Fruit fly (Drosophila melanogaster) whole organism, embryonic: ENCODE results near the gene Pgant7.

ENCODE experiments used
- CG11560 ChIP-seq: fragments of 200-800 bp; sonication (Bioruptor generic); IDR thresholded peaks from 3 replicates; pipeline ENCODE4 v1.3.6; 2022; ENCODE audit warnings: missing biosample characterization, missing genetic modification characterization
- CG13775 ChIP-seq: fragments of 200-800 bp; sonication (Bioruptor generic); optimal IDR thresholded peaks from 3 replicates; lab custom pipeline; 2017; ENCODE audit warnings: missing biosample characterization, mild to moderate bottlenecking, missing genetic modification characterization
- CG14860 ChIP-seq: fragments of 200-800 bp; sonication (Bioruptor generic); IDR thresholded peaks from 3 replicates; pipeline ENCODE4 v1.3.6; 2022; ENCODE audit warnings: missing biosample characterization, missing genetic modification characterization; ENCODE audit not compliant: partially characterized antibody
- CG1603 ChIP-seq: fragments of 200-800 bp; sonication (Bioruptor generic); optimal IDR thresholded peaks from 2 replicates; lab custom pipeline; 2019; ENCODE audit warnings: missing biosample characterization, mild to moderate bottlenecking, missing genetic modification characterization, moderate library complexity
- CG16813 ChIP-seq: fragments of 200-800 bp; sonication (Bioruptor generic); IDR thresholded peaks from 3 replicates; pipeline ENCODE4 v1.3.6; 2022; ENCODE audit warnings: missing biosample characterization, missing genetic modification characterization; ENCODE audit not compliant: partially characterized antibody
- CG17359 ChIP-seq: fragments of 200-800 bp; sonication (Bioruptor generic); optimal IDR thresholded peaks from 3 replicates; lab custom pipeline; 2018; ENCODE audit warnings: missing biosample characterization, mild to moderate bottlenecking, missing genetic modification characterization, moderate library complexity
- CG18599 ChIP-seq: fragments of 200-800 bp; sonication (Bioruptor generic); optimal IDR thresholded peaks from 3 replicates; lab custom pipeline; 2017; ENCODE audit warnings: missing biosample characterization, missing genetic modification characterization, mild to moderate bottlenecking, moderate library complexity, missing genetic modification reagents
- CG3281 ChIP-seq: fragments of 200-800 bp; sonication (Bioruptor generic); optimal IDR thresholded peaks from 3 replicates; lab custom pipeline; 2017; ENCODE audit warnings: missing biosample characterization, mild to moderate bottlenecking, missing genetic modification characterization
- CG7839 ChIP-seq: fragments of 200-800 bp; sonication (Bioruptor generic); optimal IDR thresholded peaks from 3 replicates; lab custom pipeline; 2018; ENCODE audit warnings: missing biosample characterization, mild to moderate bottlenecking, missing genetic modification characterization, moderate library complexity
- CG8924 ChIP-seq: fragments of 200-800 bp; optimal IDR thresholded peaks from 3 replicates; lab custom pipeline; 2019; ENCODE audit warnings: missing biosample characterization, mild to moderate bottlenecking, missing genetic modification characterization, moderate library complexity
- CG9876 ChIP-seq: fragments of 200-800 bp; sonication (Bioruptor generic); optimal IDR thresholded peaks from 2 replicates; lab custom pipeline; 2016; ENCODE audit warnings: missing biosample characterization, missing genetic modification characterization
- Dbx ChIP-seq: fragments of 200-800 bp; sonication (Bioruptor generic); IDR thresholded peaks from 3 replicates; pipeline ENCODE4 v1.3.6; 2022; ENCODE audit warnings: missing biosample characterization, missing genetic modification characterization
- Dek ChIP-seq: fragments of 200-800 bp; sonication (Bioruptor generic); optimal IDR thresholded peaks from 3 replicates; lab custom pipeline; 2019; ENCODE audit warnings: missing biosample characterization, mild to moderate bottlenecking, missing genetic modification characterization, moderate library complexity
- Dip2 ChIP-seq: fragments of 200-800 bp; sonication (Bioruptor generic); IDR thresholded peaks from 2 replicates; pipeline ENCODE4 v1.3.6; 2022; ENCODE audit warnings: missing biosample characterization, missing genetic modification characterization
- E2f2 ChIP-seq: fragments of 200-800 bp; sonication (Bioruptor generic); IDR thresholded peaks from 2 replicates; pipeline ENCODE4 v1.3.6; 2022; ENCODE audit warnings: missing biosample characterization, missing genetic modification characterization
- HLH4C ChIP-seq: fragments of 200-800 bp; sonication (Bioruptor generic); IDR thresholded peaks from 3 replicates; pipeline ENCODE4 v1.3.6; 2022; ENCODE audit warnings: missing biosample characterization, missing genetic modification characterization; ENCODE audit not compliant: partially characterized antibody
- Hand ChIP-seq: fragments of 200-800 bp; sonication (Bioruptor generic); optimal IDR thresholded peaks from 2 replicates; lab custom pipeline; 2017; ENCODE audit warnings: mild to moderate bottlenecking, missing biosample characterization, missing genetic modification reagents, missing genetic modification characterization
- Hsf ChIP-seq: fragments of 200-800 bp; sonication (Bioruptor generic); optimal IDR thresholded peaks from 3 replicates; lab custom pipeline; 2016; ENCODE audit warnings: missing biosample characterization, missing genetic modification characterization
- MESR4 ChIP-seq: fragments of 200-800 bp; sonication (Bioruptor generic); optimal IDR thresholded peaks from 2 replicates; lab custom pipeline; 2018; ENCODE audit warnings: missing biosample characterization, mild to moderate bottlenecking, missing genetic modification characterization, moderate library complexity
- Nf-YB ChIP-seq: fragments of 200-800 bp; sonication (Bioruptor generic); optimal IDR thresholded peaks from 3 replicates; lab custom pipeline; 2019; ENCODE audit warnings: missing biosample characterization, mild to moderate bottlenecking, missing genetic modification characterization, moderate library complexity
- Ptx1 ChIP-seq: fragments of 200-800 bp; sonication (Bioruptor generic); IDR thresholded peaks from 2 replicates; pipeline ENCODE4 v1.3.6; 2022; ENCODE audit warnings: missing biosample characterization, missing genetic modification characterization
- Taf1 ChIP-seq: fragments of 200-800 bp; sonication (Bioruptor generic); IDR thresholded peaks from 2 replicates; pipeline ENCODE4 v1.3.6; 2022; ENCODE audit warnings: missing biosample characterization, missing genetic modification characterization
- amos ChIP-seq: fragments of 200-800 bp; sonication (Bioruptor generic); IDR thresholded peaks from 2 replicates; pipeline ENCODE4 v1.3.6; 2022; ENCODE audit warnings: missing biosample characterization, missing genetic modification characterization; ENCODE audit not compliant: partially characterized antibody
- ase ChIP-seq: fragments of 200-800 bp; sonication (Bioruptor generic); IDR thresholded peaks from 3 replicates; pipeline ENCODE4 v1.3.6; 2022; ENCODE audit warnings: missing biosample characterization, missing genetic modification characterization
- br ChIP-seq: fragments of >200 bp; optimal IDR thresholded peaks from 2 replicates; lab custom pipeline; 2017
- cg ChIP-seq: fragments of 200-800 bp; sonication (Bioruptor generic); optimal IDR thresholded peaks from 3 replicates; lab custom pipeline; 2019; ENCODE audit warnings: missing biosample characterization, mild to moderate bottlenecking, missing genetic modification characterization, moderate library complexity
- chinmo ChIP-seq: fragments of 200-800 bp; sonication (Bioruptor generic); IDR thresholded peaks from 4 replicates; pipeline ENCODE4 v1.3.6; 2022; ENCODE audit warnings: missing biosample characterization, missing genetic modification characterization; ENCODE audit not compliant: partially characterized antibody
- danr ChIP-seq: fragments of 200-800 bp; sonication (Bioruptor generic); IDR thresholded peaks from 2 replicates; pipeline ENCODE4 v1.3.6; 2022; ENCODE audit warnings: missing biosample characterization, missing genetic modification characterization
- esg ChIP-seq: fragments of 200-800 bp; sonication (Bioruptor generic); conservative IDR thresholded peaks from 2 replicates; pipeline ENCODE4 v1.3.6; 2022; ENCODE audit warnings: missing biosample characterization, missing genetic modification characterization
- fu2 ChIP-seq: fragments of 200-800 bp; sonication (Bioruptor generic); optimal IDR thresholded peaks from 2 replicates; lab custom pipeline; 2016; ENCODE audit warnings: missing biosample characterization, missing genetic modification characterization
- ind ChIP-seq: fragments of 200-800 bp; sonication (Bioruptor generic); optimal IDR thresholded peaks from 3 replicates; lab custom pipeline; 2016; ENCODE audit warnings: missing biosample characterization, missing genetic modification characterization
- inv ChIP-seq: fragments of 200-800 bp; sonication (Bioruptor generic); IDR thresholded peaks from 2 replicates; pipeline ENCODE4 v1.3.6; 2022; ENCODE audit warnings: missing biosample characterization, missing genetic modification characterization; ENCODE audit not compliant: partially characterized antibody
- jumu ChIP-seq: fragments of 200-800 bp; sonication (Bioruptor generic); optimal IDR thresholded peaks from 3 replicates; lab custom pipeline; 2016; ENCODE audit warnings: missing biosample characterization, missing genetic modification characterization
- nau ChIP-seq: fragments of 200-800 bp; sonication (Bioruptor generic); optimal IDR thresholded peaks from 3 replicates; lab custom pipeline; 2017; ENCODE audit warnings: missing biosample characterization, mild to moderate bottlenecking, missing genetic modification characterization, missing genetic modification reagents
- onecut ChIP-seq: fragments of 200-800 bp; sonication (Bioruptor generic); IDR thresholded peaks from 2 replicates; pipeline ENCODE4 v1.3.6; 2022; ENCODE audit warnings: missing biosample characterization, missing genetic modification characterization
- pan ChIP-seq, 4 experiments: fragments of >200 bp in 3 of 4; fragments of 200-800 bp in 1 of 4; sonication (Bioruptor generic) in 1 of 4; optimal IDR thresholded peaks in 3 of 4; IDR thresholded peaks in 1 of 4; 2 replicates each; pipeline versions ENCODE4 v1.3.6 to Lab custom; 2017 to 2022; ENCODE audit warnings: missing biosample characterization in 2 of 4, missing genetic modification characterization in 2 of 4, mixed read lengths in 1 of 4
- pho ChIP-seq: fragments of 200-800 bp; sonication (Bioruptor generic); optimal IDR thresholded peaks from 2 replicates; lab custom pipeline; 2016; ENCODE audit warnings: missing biosample characterization, missing genetic modification characterization
- phol ChIP-seq: fragments of 200-800 bp; sonication (Bioruptor generic); optimal IDR thresholded peaks from 3 replicates; lab custom pipeline; 2018; ENCODE audit warnings: missing biosample characterization, mild to moderate bottlenecking, missing genetic modification characterization, moderate library complexity
- pnt ChIP-seq: fragments of 200-800 bp; sonication (Bioruptor generic); optimal IDR thresholded peaks from 3 replicates; lab custom pipeline; 2016; ENCODE audit warnings: missing biosample characterization, missing genetic modification characterization
- psq ChIP-seq: fragments of 200-800 bp; sonication (Bioruptor generic); optimal IDR thresholded peaks from 2 replicates; lab custom pipeline; 2017; ENCODE audit warnings: missing biosample characterization, missing genetic modification characterization
- ranshi ChIP-seq: fragments of 200-800 bp; sonication (Bioruptor generic); IDR thresholded peaks from 2 replicates; pipeline ENCODE4 v1.3.6; 2022; ENCODE audit warnings: missing biosample characterization, missing genetic modification characterization
- row ChIP-seq: fragments of 200-800 bp; sonication (Bioruptor generic); IDR thresholded peaks from 3 replicates; pipeline ENCODE4 v1.3.6; 2022; ENCODE audit warnings: missing biosample characterization, missing genetic modification characterization
- run ChIP-seq: fragments of 200-800 bp; sonication (Bioruptor generic); optimal IDR thresholded peaks from 3 replicates; lab custom pipeline; 2018; ENCODE audit warnings: missing biosample characterization, mild to moderate bottlenecking, missing genetic modification characterization
- sc ChIP-seq, 3 experiments: fragments of >200 bp in 2 of 3; fragments of 200-800 bp in 1 of 3; sonication (Bioruptor generic) in 1 of 3; optimal IDR thresholded peaks; 2 replicates in 2 of 3; 3 replicates in 1 of 3; lab custom pipeline; 2017; ENCODE audit warnings: mild to moderate bottlenecking in 1 of 3, missing biosample characterization in 1 of 3, missing genetic modification characterization in 1 of 3, missing genetic modification reagents in 1 of 3
- slou ChIP-seq: fragments of 200-800 bp; sonication (Bioruptor generic); optimal IDR thresholded peaks from 3 replicates; lab custom pipeline; 2016; ENCODE audit warnings: missing biosample characterization, missing genetic modification characterization
- sug ChIP-seq: fragments of 200-800 bp; optimal IDR thresholded peaks from 2 replicates; lab custom pipeline; 2019; ENCODE audit warnings: missing biosample characterization, mild to moderate bottlenecking, missing genetic modification characterization, moderate library complexity
- ttk ChIP-seq: fragments of 200-800 bp; sonication (Bioruptor generic); IDR thresholded peaks from 2 replicates; pipeline ENCODE4 v2.1.2; 2022; ENCODE audit warnings: missing biosample characterization, missing genetic modification characterization
- tx ChIP-seq: fragments of 200-800 bp; sonication (Bioruptor generic); optimal IDR thresholded peaks from 2 replicates; lab custom pipeline; 2016; ENCODE audit warnings: missing biosample characterization, missing genetic modification characterization
- vnd ChIP-seq: fragments of 200-800 bp; sonication (Bioruptor generic); IDR thresholded peaks from 3 replicates; pipeline ENCODE4 v1.3.6; 2022; ENCODE audit warnings: missing biosample characterization, missing genetic modification characterization; ENCODE audit not compliant: partially characterized antibody

Gene Pgant7

dm6 chrX:18494165-18494740, 5.5 kb downstream of the Pgant7 start, which contains the start of gene CG15043 (continued):
- TF ChIP-seq psq = no peak
- TF ChIP-seq CG11560 = 0 out of 3 replicates have a peak, but pooled peaks have one; percentile 10
- no peak for TF ChIP-seq CG16813 (GFP tag; lab: Robert Waterston, UW)
- no peak for TF ChIP-seq danr (GFP tag; lab: Robert Waterston, UW)
- TF ChIP-seq CG17359 = peak; percentile 40
- no peak for TF ChIP-seq inv (GFP tag; lab: Robert Waterston, UW)
- peak; percentile 22 for TF ChIP-seq sug
- no peak for TF ChIP-seq HLH4C (GFP tag; lab: Robert Waterston, UW)
- TF ChIP-seq CG9876 (GFP tag; lab: Kevin White, UChicago) = no peak
- TF ChIP-seq Nf-YB (GFP tag; lab: Kevin White, UChicago) = no peak
- no peak for TF ChIP-seq Taf1 (GFP tag; lab: Robert Waterston, UW)
- 0 out of 2 replicates have a peak, but pooled peaks have one; percentile 34 for TF ChIP-seq ttk (GFP tag; lab: Robert Waterston, UW)
- no peak for TF ChIP-seq E2f2 (GFP tag; lab: Robert Waterston, UW)
- TF ChIP-seq Hand (GFP tag; lab: Kevin White, UChicago) = no peak
- TF ChIP-seq Dbx = peak; percentile 78
- no peak for TF ChIP-seq jumu (GFP tag; lab: Kevin White, UChicago)
- TF ChIP-seq amos = no peak
- no peak for TF ChIP-seq CG14860 (GFP tag; lab: Robert Waterston, UW)
- TF ChIP-seq vnd (GFP tag; lab: Robert Waterston, UW) = no peak
- peak; percentile 72 for TF ChIP-seq ranshi (GFP tag; lab: Robert Waterston, UW)
- peak; percentile 70 for TF ChIP-seq row (GFP tag; lab: Robert Waterston, UW)
- TF ChIP-seq Ptx1 (GFP tag; lab: Robert Waterston, UW) = peak; percentile 72
- TF ChIP-seq Dip2 (GFP tag; lab: Robert Waterston, UW) = no peak
- no peak for TF ChIP-seq run (tag; lab: Kevin White, UChicago)
- peak; percentile 19 for TF ChIP-seq Hsf (GFP tag; lab: Kevin White, UChicago)
- peak; percentile 27; the same call in 1 of the 2 replicates for TF ChIP-seq onecut (GFP tag; lab: Robert Waterston, UW)
- TF ChIP-seq CG8924 = no peak
- peak; percentile 37 for TF ChIP-seq pho (GFP tag; lab: Kevin White, UChicago)
- TF ChIP-seq slou (GFP tag; lab: Kevin White, UChicago) = no peak
- TF ChIP-seq CG18599 = peak; percentile 80
- TF ChIP-seq ind = peak; percentile 32
- no peak for TF ChIP-seq CG1603 (tag; lab: Kevin White, UChicago)
- TF ChIP-seq esg = no peak; the same call in 1 of the 2 replicates
- TF ChIP-seq phol = no peak
- TF ChIP-seq Dek (tag; lab: Kevin White, UChicago) = peak; percentile 12
- TF ChIP-seq pan (optimal IDR thresholded peaks at IDR 0.05; lab: Kevin White, UChicago) = no peak
- TF ChIP-seq pan (GFP tag; optimal IDR thresholded peaks at IDR 0.05 in 1 of 2, IDR thresholded peaks at IDR 0.05 in 1 of 2) = peak in 1 of 2 experiments; percentile 60
- no peak for TF ChIP-seq CG13775 (GFP tag; lab: Kevin White, UChicago)
- TF ChIP-seq nau (GFP tag; lab: Kevin White, UChicago) = no peak
- TF ChIP-seq br (lab: Kevin White, UChicago) = no peak
- TF ChIP-seq cg = no peak
- no peak for TF ChIP-seq tx (GFP tag; lab: Kevin White, UChicago)
- TF ChIP-seq fu2 (GFP tag; lab: Kevin White, UChicago) = peak; percentile 9
- TF ChIP-seq ase = peak; percentile 55; the same call in 1 of the 3 replicates
- TF ChIP-seq pnt (GFP tag; lab: Kevin White, UChicago) = no peak
- no peak for TF ChIP-seq CG7839 (tag; lab: Kevin White, UChicago)
- peak; percentile 40 for TF ChIP-seq CG3281 (GFP tag; lab: Kevin White, UChicago)
- no peak for TF ChIP-seq MESR4 (GFP tag; lab: Kevin White, UChicago)
- no peak for TF ChIP-seq chinmo (GFP tag; lab: Robert Waterston, UW)
- TF ChIP-seq sc (optimal IDR thresholded peaks at IDR 0.05; lab: Kevin White, UChicago) = no peak
- TF ChIP-seq sc (GFP tag; optimal IDR thresholded peaks at IDR 0.05; lab: Kevin White, UChicago) = no peak
